Worm (Caenorhabditis elegans) whole organism, late embryonic: ENCODE measurements around the gene glb-7.

Source experiments
- C08G9.2 ChIP-seq: sonication (generic microtip); optimal IDR thresholded peaks from 2 replicates; lab custom pipeline; 2016; ENCODE audit warnings: mild to moderate bottlenecking, missing genetic modification characterization, moderate library complexity, missing compliant biosample characterization
- F13H6.1 ChIP-seq: sonication (generic microtip); optimal IDR thresholded peaks from 2 replicates; lab custom pipeline; 2016; ENCODE audit warnings: missing genetic modification characterization, missing compliant biosample characterization
- T23F11.4 ChIP-seq: fragments of 200-800 bp; sonication (Bioruptor generic); optimal IDR thresholded peaks from 2 replicates; lab custom pipeline; 2018; ENCODE audit warnings: mild to moderate bottlenecking, missing genetic modification characterization, missing compliant biosample characterization
- Y22D7AL.16 ChIP-seq: sonication (generic microtip); optimal IDR thresholded peaks from 2 replicates; lab custom pipeline; 2016; ENCODE audit warnings: missing genetic modification characterization, missing compliant biosample characterization
- ama-1 ChIP-seq: fragments of 150-350 bp; optimal IDR thresholded peaks from 2 replicates; lab custom pipeline; 2014
- ceh-14 ChIP-seq: sonication (generic microtip); optimal IDR thresholded peaks from 2 replicates; lab custom pipeline; 2016; ENCODE audit warnings: missing genotype, missing genetic modification characterization, missing compliant biosample characterization
- ceh-19 ChIP-seq: fragments of 200-800 bp; sonication (Bioruptor generic); optimal IDR thresholded peaks from 2 replicates; lab custom pipeline; 2018; ENCODE audit warnings: mild to moderate bottlenecking, missing genetic modification characterization, missing compliant biosample characterization
- ceh-22 ChIP-seq: sonication (generic microtip); optimal IDR thresholded peaks from 2 replicates; lab custom pipeline; 2017; ENCODE audit warnings: missing biosample characterization, missing genetic modification characterization
- ceh-30 ChIP-seq: fragments of 150-350 bp; optimal IDR thresholded peaks from 2 replicates; lab custom pipeline; 2014; ENCODE audit warnings: missing biosample characterization, missing genetic modification characterization
- ceh-31 ChIP-seq: sonication (generic microtip); optimal IDR thresholded peaks from 2 replicates; lab custom pipeline; 2016; ENCODE audit warnings: missing genetic modification characterization, missing compliant biosample characterization
- ceh-48 ChIP-seq: sonication (generic microtip); optimal IDR thresholded peaks from 2 replicates; lab custom pipeline; 2016; ENCODE audit warnings: missing genetic modification characterization, inconsistent platforms, missing compliant biosample characterization
- ceh-6 ChIP-seq: fragments of 200-800 bp; sonication (Bioruptor generic); optimal IDR thresholded peaks from 2 replicates; lab custom pipeline; 2018; ENCODE audit warnings: mild to moderate bottlenecking, missing genetic modification characterization, missing compliant biosample characterization
- che-1 ChIP-seq: sonication (generic microtip); optimal IDR thresholded peaks from 2 replicates; lab custom pipeline; 2016; ENCODE audit warnings: mild to moderate bottlenecking, missing genetic modification characterization, missing compliant biosample characterization
- dmd-4 ChIP-seq: sonication (generic microtip); optimal IDR thresholded peaks from 2 replicates; lab custom pipeline; 2016; ENCODE audit warnings: borderline replicate concordance, missing genetic modification characterization, missing compliant biosample characterization
- elt-2 ChIP-seq: sonication (generic microtip); optimal IDR thresholded peaks from 2 replicates; lab custom pipeline; 2016; ENCODE audit warnings: missing genetic modification reagents, missing genetic modification characterization, missing compliant biosample characterization
- elt-4 ChIP-seq: sonication (generic microtip); optimal IDR thresholded peaks from 2 replicates; lab custom pipeline; 2016; ENCODE audit warnings: missing genetic modification characterization, missing compliant biosample characterization
- ets-4 ChIP-seq: sonication (generic microtip); optimal IDR thresholded peaks from 2 replicates; lab custom pipeline; 2016; ENCODE audit warnings: missing genetic modification characterization, missing compliant biosample characterization
- fax-1 ChIP-seq: sonication (generic microtip); optimal IDR thresholded peaks from 2 replicates; lab custom pipeline; 2016; ENCODE audit warnings: missing genotype, missing genetic modification characterization, missing compliant biosample characterization
- fkh-10 ChIP-seq: fragments of 150-350 bp; optimal IDR thresholded peaks from 2 replicates; lab custom pipeline; 2014; ENCODE audit warnings: missing biosample characterization, missing genetic modification reagents, missing genetic modification characterization
- gmeb-2 ChIP-seq: sonication (generic microtip); optimal IDR thresholded peaks from 2 replicates; lab custom pipeline; 2016; ENCODE audit warnings: missing genetic modification characterization, inconsistent platforms, missing compliant biosample characterization
- hlh-13 ChIP-seq: fragments of 200-800 bp; sonication (Bioruptor generic); optimal IDR thresholded peaks from 2 replicates; lab custom pipeline; 2018; ENCODE audit warnings: mild to moderate bottlenecking, missing genetic modification characterization, missing compliant biosample characterization
- hlh-30 ChIP-seq: sonication (generic microtip); optimal IDR thresholded peaks from 2 replicates; lab custom pipeline; 2017; ENCODE audit warnings: antibody characterized with exemption, missing genetic modification characterization, missing compliant biosample characterization; ENCODE audit not compliant: insufficient read depth
- lim-6 ChIP-seq: sonication (generic microtip); optimal IDR thresholded peaks from 2 replicates; lab custom pipeline; 2016; ENCODE audit warnings: missing genetic modification characterization, missing compliant biosample characterization
- mec-3 ChIP-seq: sonication (generic microtip); optimal IDR thresholded peaks from 2 replicates; lab custom pipeline; 2016; ENCODE audit warnings: borderline replicate concordance, missing genetic modification characterization, missing compliant biosample characterization
- nfya-1 ChIP-seq: sonication (generic microtip); optimal IDR thresholded peaks from 2 replicates; lab custom pipeline; 2017; ENCODE audit warnings: missing genetic modification characterization, mild to moderate bottlenecking, missing compliant biosample characterization, antibody characterized with exemption, moderate library complexity
- odd-2 ChIP-seq: sonication (generic microtip); optimal IDR thresholded peaks from 2 replicates; lab custom pipeline; 2017; ENCODE audit warnings: antibody characterized with exemption, mild to moderate bottlenecking, missing genetic modification characterization, missing compliant biosample characterization
- pax-1 ChIP-seq: fragments of 150-350 bp; optimal IDR thresholded peaks from 2 replicates; lab custom pipeline; 2014; ENCODE audit warnings: missing biosample characterization, missing genetic modification characterization
- pha-4 ChIP-seq: fragments of 150-350 bp; optimal IDR thresholded peaks from 2 replicates; lab custom pipeline; 2018; ENCODE audit warnings: missing biosample characterization, missing genetic modification reagents, missing genetic modification characterization
- pros-1 ChIP-seq: fragments of 150-350 bp; optimal IDR thresholded peaks from 2 replicates; lab custom pipeline; 2014; ENCODE audit warnings: missing biosample characterization, missing genetic modification reagents, missing genetic modification characterization
- ref-2 ChIP-seq: sonication (generic microtip); optimal IDR thresholded peaks from 2 replicates; lab custom pipeline; 2016; ENCODE audit warnings: missing genetic modification characterization, missing compliant biosample characterization
- sdc-2 ChIP-seq: sonication (generic microtip); optimal IDR thresholded peaks from 2 replicates; lab custom pipeline; 2016; ENCODE audit warnings: missing genotype, missing genetic modification characterization, missing compliant biosample characterization
- tbx-2 ChIP-seq: sonication (generic microtip); optimal IDR thresholded peaks from 2 replicates; lab custom pipeline; 2016; ENCODE audit warnings: missing genetic modification characterization, missing compliant biosample characterization
- tbx-7 ChIP-seq: sonication (generic microtip); optimal IDR thresholded peaks from 2 replicates; lab custom pipeline; 2016; ENCODE audit warnings: missing genotype, missing genetic modification characterization, missing compliant biosample characterization
- unc-42 ChIP-seq: sonication (generic microtip); optimal IDR thresholded peaks from 2 replicates; lab custom pipeline; 2016; ENCODE audit warnings: missing genotype, missing genetic modification characterization, missing compliant biosample characterization
- unc-55 ChIP-seq: sonication (generic microtip); optimal IDR thresholded peaks from 2 replicates; lab custom pipeline; 2017; ENCODE audit warnings: missing biosample characterization, missing genetic modification reagents, missing genetic modification characterization

The glb-7 gene

DNA sequence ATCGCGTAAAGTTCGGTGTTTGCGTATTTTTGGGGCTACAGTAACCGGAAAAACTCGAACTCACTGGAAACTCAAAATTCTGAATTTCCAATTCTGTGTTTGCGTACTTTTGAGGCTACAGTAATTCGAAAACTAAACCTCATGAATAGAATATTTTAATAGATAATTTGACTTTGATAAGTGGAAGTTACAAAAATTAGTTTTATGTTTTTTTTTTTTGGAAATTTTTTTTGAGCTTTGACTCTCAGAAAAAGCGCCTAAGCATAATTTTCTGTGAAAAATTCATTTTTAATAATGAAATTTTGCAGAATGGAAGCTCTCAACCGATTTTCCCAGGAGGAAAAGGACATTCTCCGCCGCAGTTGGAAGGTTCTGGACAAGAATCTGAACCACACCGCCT, at the start of gene glb-7:
Gene glb-7 (plus strand): TSS at position 301 of the 400 bp plus-strand sequence.
- TF ChIP-seq elt-4 (tag; lab: Kevin White, UChicago) (no peak), ceh-22 (tag; lab: Kevin White, UChicago) (no peak), tbx-7 (tag; lab: Kevin White, UChicago) (no peak), ceh-6 (GFP tag; lab: Kevin White, UChicago) (no peak), mec-3 (tag; lab: Kevin White, UChicago) (no peak), ceh-30 (tag; lab: Kevin White, UChicago) (no peak), ceh-14 (tag; lab: Kevin White, UChicago) (no peak), lim-6 (no peak), hlh-13 (no peak), dmd-4 (tag; lab: Kevin White, UChicago) (no peak), pax-1 (tag; lab: Kevin White, UChicago) (no peak), F13H6.1 (tag; lab: Kevin White, UChicago) (no peak), Y22D7AL.16 (tag; lab: Kevin White, UChicago) (no peak)
- TF ChIP-seq, all 69 proteins: peak for 0

DNA sequence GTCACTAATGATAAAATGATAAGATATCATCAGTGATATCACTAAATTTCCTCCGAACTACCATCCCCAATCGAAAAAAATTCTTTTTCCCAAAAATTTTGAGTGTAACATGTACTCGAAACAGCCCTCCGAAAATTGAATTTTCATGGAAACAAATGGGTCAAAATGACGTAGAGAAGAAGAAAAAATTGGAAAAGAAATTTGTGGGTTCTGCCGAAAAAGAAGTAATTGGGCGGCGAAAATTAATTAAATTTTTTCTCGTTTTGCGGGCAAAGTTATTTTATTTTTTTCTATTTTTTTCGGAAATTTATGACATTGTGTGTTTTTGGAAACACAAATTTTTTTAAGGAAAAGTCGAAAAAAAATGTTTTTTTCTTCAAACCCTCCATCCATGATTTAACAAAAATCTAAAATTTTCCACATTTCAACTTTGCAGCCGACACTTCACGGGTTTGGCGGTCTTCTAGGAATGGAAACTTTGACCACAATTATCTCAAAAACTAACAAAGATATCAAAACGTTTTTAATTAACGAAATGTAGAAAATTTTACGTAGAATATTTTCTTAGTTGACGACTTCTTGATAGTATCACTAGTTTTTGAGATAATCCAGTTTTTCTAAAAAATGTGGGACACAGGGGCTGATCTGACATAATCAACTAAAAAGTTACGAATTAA, 45.3 kb upstream of the glb-7 start:
- no peak for TF ChIP-seq fax-1 (tag; lab: Kevin White, UChicago)
- peak; percentile 9 for TF ChIP-seq ceh-14 (tag; lab: Kevin White, UChicago)
- no peak for TF ChIP-seq ama-1 (lab: Kevin White, UChicago)
- TF ChIP-seq unc-42 (tag; lab: Kevin White, UChicago) = peak; percentile 68
- TF ChIP-seq nfya-1 (tag; lab: Kevin White, UChicago) = no peak
- no peak for TF ChIP-seq che-1 (tag; lab: Kevin White, UChicago)
- no peak for TF ChIP-seq C08G9.2 (tag; lab: Kevin White, UChicago)
- TF ChIP-seq, all 69 proteins: peak for 2

DNA sequence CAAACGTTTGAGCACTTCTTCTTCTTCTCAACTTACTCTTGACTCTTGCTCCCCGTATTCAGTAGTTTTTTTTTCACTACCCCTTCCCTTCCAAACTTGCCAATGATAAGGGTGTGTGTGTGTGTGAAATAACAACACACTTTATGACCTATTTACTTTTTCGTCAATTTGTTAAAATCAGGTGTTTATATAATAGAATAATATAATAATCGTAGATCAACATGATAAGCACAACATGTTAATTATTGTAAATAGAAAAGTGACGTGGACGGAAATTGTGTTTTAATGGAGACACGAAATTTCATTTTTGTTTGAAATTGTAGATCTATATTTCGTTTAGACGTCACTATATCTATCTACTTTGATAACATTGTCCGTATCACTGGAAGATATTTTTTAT, 42.2 kb upstream of the glb-7 start:
- TF ChIP-seq pros-1 (no peak), ref-2 (tag; lab: Kevin White, UChicago) (no peak), ceh-14 (tag; lab: Kevin White, UChicago) (no peak), sdc-2 (no peak), F13H6.1 (tag; lab: Kevin White, UChicago) (no peak), elt-2 (no peak), hlh-30 (tag; lab: Kevin White, UChicago) (no peak), odd-2 (tag; lab: Kevin White, UChicago) (no peak), ceh-19 (GFP tag; lab: Kevin White, UChicago) (no peak), unc-55 (GFP tag; lab: Kevin White, UChicago) (no peak), hlh-13 (no peak), gmeb-2 (tag; lab: Kevin White, UChicago) (no peak), pha-4 (tag; lab: Kevin White, UChicago) (no peak), ceh-48 (tag; lab: Kevin White, UChicago) (no peak), ets-4 (tag; lab: Kevin White, UChicago) (no peak), T23F11.4 (no peak), ama-1 (lab: Kevin White, UChicago) (no peak), ceh-31 (tag; lab: Kevin White, UChicago) (no peak), tbx-2 (tag; lab: Kevin White, UChicago) (no peak), fkh-10 (GFP tag; lab: Kevin White, UChicago) (no peak)

- no peak for TF ChIP-seq C08G9.2 (tag; lab: Kevin White, UChicago)
- peak; percentile 13 for TF ChIP-seq tbx-2 (tag; lab: Kevin White, UChicago)
- peak; percentile 51 for TF ChIP-seq nfya-1 (tag; lab: Kevin White, UChicago)
- peak; percentile 39 for TF ChIP-seq ceh-31 (tag; lab: Kevin White, UChicago)
- TF ChIP-seq ref-2 (tag; lab: Kevin White, UChicago) = peak; percentile 19
Observed at ce11 chrIV:2083146-2083545, 39.4 kb upstream of the glb-7 start.
